Worm (Caenorhabditis elegans) whole organism, L1 larva: ENCODE measurements around the gene H01G02.4.

ENCODE experiments used
- ama-1 ChIP-seq: fragments of 150-350 bp; optimal IDR thresholded peaks from 2 replicates; lab custom pipeline; 2014
- ceh-82 ChIP-seq, 3 experiments: fragments of 150-350 bp in 1 of 3; sonication (generic microtip) in 2 of 3; optimal IDR thresholded peaks; 2 replicates each; lab custom pipeline; 2014 to 2017; ENCODE audit warnings: missing biosample characterization in 3 of 3, missing genetic modification characterization in 3 of 3
- ces-1 ChIP-seq: fragments of 150-350 bp; optimal IDR thresholded peaks from 2 replicates; lab custom pipeline; 2014; ENCODE audit warnings: missing biosample characterization, missing genetic modification reagents, missing genetic modification characterization
- irx-1 ChIP-seq: sonication (generic microtip); optimal IDR thresholded peaks from 2 replicates; lab custom pipeline; 2016; ENCODE audit warnings: missing genetic modification characterization, missing compliant biosample characterization
- isw-1 ChIP-seq: fragments of 200-800 bp; sonication (Bioruptor generic); IDR thresholded peaks from 2 replicates; pipeline ENCODE4 v1.3.6; 2022; ENCODE audit warnings: missing genetic modification characterization, missing compliant biosample characterization
- lin-35 ChIP-seq, 2 experiments: fragments of 150-350 bp; optimal IDR thresholded peaks; 2 replicates each; lab custom pipeline; 2014; ENCODE audit warnings: missing biosample characterization in 2 of 2, missing genetic modification characterization in 2 of 2, missing genetic modification reagents in 2 of 2
- lin-39 ChIP-seq: fragments of 150-350 bp; optimal IDR thresholded peaks from 2 replicates; lab custom pipeline; 2014; ENCODE audit warnings: missing biosample characterization, missing genetic modification reagents, missing genetic modification characterization
- nhr-11 ChIP-seq: fragments of 150-350 bp; optimal IDR thresholded peaks from 2 replicates; lab custom pipeline; 2014; ENCODE audit warnings: missing biosample characterization, missing genetic modification characterization
- nhr-237 ChIP-seq: fragments of 150-350 bp; optimal IDR thresholded peaks from 2 replicates; lab custom pipeline; 2014; ENCODE audit warnings: missing biosample characterization, missing genetic modification characterization
- nhr-47 ChIP-seq: sonication (generic microtip); optimal IDR thresholded peaks from 2 replicates; lab custom pipeline; 2016; ENCODE audit warnings: mild to moderate bottlenecking, missing genetic modification characterization, moderate library complexity, missing compliant biosample characterization
- nhr-77 ChIP-seq: fragments of 150-350 bp; optimal IDR thresholded peaks from 2 replicates; lab custom pipeline; 2014; ENCODE audit warnings: missing biosample characterization, missing genetic modification characterization
- skn-1 ChIP-seq: fragments of 150-350 bp; optimal IDR thresholded peaks from 2 replicates; lab custom pipeline; 2014; ENCODE audit warnings: missing biosample characterization, missing genetic modification characterization
- unc-86 ChIP-seq: sonication (generic microtip); optimal IDR thresholded peaks from 2 replicates; lab custom pipeline; 2016; ENCODE audit warnings: missing genetic modification characterization, missing compliant biosample characterization
- ztf-11 ChIP-seq, 2 experiments: sonication (generic microtip); optimal IDR thresholded peaks; 2 replicates each; lab custom pipeline; 2016 to 2017; ENCODE audit warnings: missing genetic modification characterization in 2 of 2, missing biosample characterization in 1 of 2, missing compliant biosample characterization in 1 of 2

DNA sequence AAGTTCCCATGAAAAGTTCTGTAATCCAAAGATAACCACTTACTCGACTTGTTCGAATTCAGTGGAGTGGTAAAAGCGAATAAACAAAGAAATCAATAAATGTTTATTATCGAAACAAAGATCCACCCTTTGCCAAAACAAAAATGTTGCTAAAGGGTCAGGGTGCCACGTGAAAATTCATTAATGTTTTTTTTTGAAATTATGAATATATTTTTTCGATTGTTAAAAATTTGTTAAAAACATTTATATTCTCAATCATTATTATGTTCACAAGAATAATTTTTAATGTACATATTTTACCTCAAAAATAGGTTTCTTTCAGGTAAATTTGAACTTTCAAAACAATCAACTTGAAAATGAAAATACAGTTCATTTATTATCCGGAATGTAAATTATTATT, at the start of gene H01G02.4:
- TF ChIP-seq irx-1 (tag; lab: Kevin White, UChicago) (no peak), isw-1 (GFP tag; lab: Robert Waterston, UW) (no peak), ces-1 (GFP tag; lab: Kevin White, UChicago) (no peak), lin-39 (no peak), ceh-82 (tag; optimal IDR thresholded peaks at IDR 0.05; lab: Kevin White, UChicago) (no peak), nhr-77 (no peak), nhr-11 (no peak), ztf-11 (tag; optimal IDR thresholded peaks at IDR 0.05; lab: Kevin White, UChicago) (no peak), nhr-237 (tag; lab: Kevin White, UChicago) (no peak), ama-1 (no peak), nhr-47 (no peak), skn-1 (tag; lab: Kevin White, UChicago) (no peak), lin-35 (GFP tag; optimal IDR thresholded peaks at IDR 0.05; lab: Kevin White, UChicago) (no peak), unc-86 (tag; lab: Kevin White, UChicago) (no peak)
